1 fruit fly cellular context compared by ENCODE assay signal in the genomic region with DNA sequence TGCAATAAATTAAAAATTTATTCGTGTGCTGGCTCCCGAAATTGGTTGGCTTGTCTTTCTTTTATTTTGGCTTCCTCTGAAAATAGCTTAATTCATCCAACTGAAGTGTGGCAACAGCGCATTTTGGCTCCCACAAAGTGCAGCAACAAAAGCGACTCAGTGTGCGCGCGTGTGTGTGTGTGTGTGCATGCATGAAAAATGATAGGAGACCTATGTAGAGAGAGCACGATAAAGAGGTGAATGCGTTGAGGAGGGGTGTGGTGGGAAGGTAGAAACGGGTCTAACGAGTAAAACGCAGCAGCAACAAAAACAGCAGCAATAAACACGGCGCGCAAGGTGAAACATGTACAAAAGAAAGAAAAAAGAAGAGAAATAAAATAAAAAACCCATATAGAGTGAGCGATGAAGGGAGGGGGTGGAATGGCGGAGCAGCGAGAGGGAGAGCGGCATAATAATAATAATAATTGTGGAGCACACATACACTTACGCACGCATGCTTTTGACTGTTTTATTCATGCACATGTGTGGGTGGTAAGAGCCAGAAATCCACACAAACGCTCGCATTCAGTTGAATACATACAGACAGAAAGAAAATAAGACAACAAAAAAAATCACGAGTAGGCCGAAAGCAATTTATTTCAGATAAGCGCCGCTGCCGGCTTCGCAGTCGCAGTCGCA.
TF ChIP-seq lines count a peak whose summit lies in the region.

No protein-coding gene starts in this region.

TF ChIP-seq in whole organism, embryonic, 481 proteins besides CTCF, POLR2A, EP300 and RAD21 (continued from another document):
- TF ChIP-seq amos (GFP tag; IDR thresholded peaks at IDR 0.05; lab: Robert Waterston, UW; ENCODE audit: partially characterized antibody) (no peak), Ptx1 (GFP tag; IDR thresholded peaks at IDR 0.05; lab: Robert Waterston, UW) (no peak), Neu2 (GFP tag; optimal IDR thresholded peaks at IDR 0.05; lab: Kevin White, UChicago; ENCODE audit: borderline replicate concordance) (no peak), cad (GFP tag; optimal IDR thresholded peaks at IDR 0.05; lab: Kevin White, UChicago) (peak; percentile 56), Dfd (GFP tag; optimal IDR thresholded peaks at IDR 0.05; lab: Kevin White, UChicago) (no peak), CG10366 (GFP tag; IDR thresholded peaks at IDR 0.05; lab: Robert Waterston, UW) (no peak), BEAF-32 (GFP tag; optimal IDR thresholded peaks at IDR 0.05; lab: Kevin White, UChicago) (no peak), org-1 (GFP tag; optimal IDR thresholded peaks at IDR 0.05; lab: Kevin White, UChicago) (no peak), ranshi (GFP tag; IDR thresholded peaks at IDR 0.05; lab: Robert Waterston, UW) (no peak), CG6254 (GFP tag; optimal IDR thresholded peaks at IDR 0.05; lab: Kevin White, UChicago) (no peak), Bteb2 (GFP tag; optimal IDR thresholded peaks at IDR 0.05; lab: Kevin White, UChicago) (no peak), lbe (GFP tag; optimal IDR thresholded peaks at IDR 0.05; lab: Kevin White, UChicago) (peak; percentile 61), Nf-YC (tag; optimal IDR thresholded peaks at IDR 0.05; lab: Kevin White, UChicago) (peak; percentile 27), onecut (GFP tag; IDR thresholded peaks at IDR 0.05; lab: Robert Waterston, UW) (no peak), zf30C (GFP tag; optimal IDR thresholded peaks at IDR 0.05; lab: Kevin White, UChicago) (no peak), CG11504 (tag; optimal IDR thresholded peaks at IDR 0.05; lab: Kevin White, UChicago) (peak; percentile 1), CG17359 (tag; optimal IDR thresholded peaks at IDR 0.05; lab: Kevin White, UChicago) (no peak), CG14710 (tag; optimal IDR thresholded peaks at IDR 0.05; lab: Kevin White, UChicago) (no peak), crp (GFP tag; optimal IDR thresholded peaks at IDR 0.05; lab: Kevin White, UChicago) (no peak), CG1647 (GFP tag; optimal IDR thresholded peaks at IDR 0.05; lab: Kevin White, UChicago) (no peak), insv (GFP tag; optimal IDR thresholded peaks at IDR 0.05; lab: Kevin White, UChicago) (no peak), CG34224 (GFP tag; IDR thresholded peaks at IDR 0.05; lab: Robert Waterston, UW; ENCODE audit: partially characterized antibody) (no peak), HLH54F (GFP tag; optimal IDR thresholded peaks at IDR 0.05; lab: Kevin White, UChicago) (no peak), rib (GFP tag; IDR thresholded peaks at IDR 0.05; lab: Robert Waterston, UW) (no peak), exex (tag; optimal IDR thresholded peaks at IDR 0.05; lab: Kevin White, UChicago) (peak; percentile 42)
